Fruit fly (Drosophila melanogaster) whole organism, embryonic: ENCODE data around the gene CG3119.
A peak's percentile ranks its signal among the peaks of the same experiment; 100 is the strongest.

Experiments
- Atf3 ChIP-seq: fragments of 200-800 bp; sonication (Bioruptor generic); optimal IDR thresholded peaks from 3 replicates; lab custom pipeline; 2016; ENCODE audit warnings: missing biosample characterization, missing genetic modification characterization
- CG10267 ChIP-seq: fragments of 200-800 bp; sonication (Bioruptor generic); optimal IDR thresholded peaks from 2 replicates; lab custom pipeline; 2018; ENCODE audit warnings: missing biosample characterization, mild to moderate bottlenecking, missing genetic modification characterization, moderate library complexity
- CG10959 ChIP-seq: fragments of 200-800 bp; sonication (Bioruptor generic); IDR thresholded peaks from 2 replicates; pipeline ENCODE4 v1.3.6; 2022; ENCODE audit warnings: missing biosample characterization, missing genetic modification characterization
- CG11093 ChIP-seq: fragments of 200-800 bp; sonication (Bioruptor generic); IDR thresholded peaks from 3 replicates; pipeline ENCODE4 v1.3.6; 2022; ENCODE audit warnings: missing biosample characterization, missing genetic modification characterization
- CG11723 ChIP-seq: fragments of 200-800 bp; sonication (Bioruptor generic); optimal IDR thresholded peaks from 2 replicates; lab custom pipeline; 2017; ENCODE audit warnings: missing biosample characterization, mild to moderate bottlenecking, missing genetic modification characterization
- CG12219 ChIP-seq: fragments of 200-800 bp; sonication (Bioruptor generic); optimal IDR thresholded peaks from 3 replicates; lab custom pipeline; 2018; ENCODE audit warnings: missing biosample characterization, mild to moderate bottlenecking, missing genetic modification characterization
- CG1233 ChIP-seq: fragments of 200-800 bp; sonication (Bioruptor generic); optimal IDR thresholded peaks from 4 replicates; lab custom pipeline; 2018; ENCODE audit warnings: missing biosample characterization, mild to moderate bottlenecking, missing genetic modification characterization
- CG14050 ChIP-seq: fragments of 200-800 bp; sonication (Bioruptor generic); IDR thresholded peaks from 3 replicates; pipeline ENCODE4 v1.3.6; 2022; ENCODE audit warnings: missing biosample characterization, missing genetic modification characterization
- CG14710 ChIP-seq: fragments of 200-800 bp; sonication (Bioruptor generic); optimal IDR thresholded peaks from 3 replicates; lab custom pipeline; 2019; ENCODE audit warnings: missing biosample characterization, mild to moderate bottlenecking, missing genetic modification characterization, moderate library complexity
- CG14860 ChIP-seq: fragments of 200-800 bp; sonication (Bioruptor generic); IDR thresholded peaks from 3 replicates; pipeline ENCODE4 v1.3.6; 2022; ENCODE audit warnings: missing biosample characterization, missing genetic modification characterization; ENCODE audit not compliant: partially characterized antibody
- CG15073 ChIP-seq: fragments of 200-800 bp; sonication (Bioruptor generic); optimal IDR thresholded peaks from 2 replicates; lab custom pipeline; 2016; ENCODE audit warnings: missing biosample characterization, missing genetic modification characterization
- CG1792 ChIP-seq: fragments of 200-800 bp; sonication (Bioruptor generic); optimal IDR thresholded peaks from 2 replicates; lab custom pipeline; 2016; ENCODE audit warnings: missing biosample characterization, missing genetic modification characterization
- CG18476 ChIP-seq: fragments of 200-800 bp; sonication (Bioruptor generic); optimal IDR thresholded peaks from 2 replicates; lab custom pipeline; 2016; ENCODE audit warnings: missing biosample characterization, mild to moderate bottlenecking, missing genetic modification characterization
- CG18599 ChIP-seq: fragments of 200-800 bp; sonication (Bioruptor generic); optimal IDR thresholded peaks from 3 replicates; lab custom pipeline; 2017; ENCODE audit warnings: missing biosample characterization, missing genetic modification characterization, mild to moderate bottlenecking, moderate library complexity, missing genetic modification reagents
- CG2116 ChIP-seq: fragments of 200-800 bp; sonication (Bioruptor generic); optimal IDR thresholded peaks from 3 replicates; lab custom pipeline; 2018; ENCODE audit warnings: missing biosample characterization, mild to moderate bottlenecking, missing genetic modification characterization
- CG2875 ChIP-seq: fragments of 200-800 bp; sonication (Bioruptor generic); optimal IDR thresholded peaks from 2 replicates; lab custom pipeline; 2017; ENCODE audit warnings: missing biosample characterization, mild to moderate bottlenecking, missing genetic modification characterization, missing genetic modification reagents
- CG34376 ChIP-seq: fragments of 200-800 bp; sonication (Bioruptor generic); optimal IDR thresholded peaks from 2 replicates; lab custom pipeline; 2018; ENCODE audit warnings: missing biosample characterization, mild to moderate bottlenecking, missing genetic modification characterization
- CG4730 ChIP-seq: fragments of 200-800 bp; sonication (Bioruptor generic); IDR thresholded peaks from 2 replicates; pipeline ENCODE4 v1.3.6; 2022; ENCODE audit warnings: missing biosample characterization, missing genetic modification characterization
- CG6689 ChIP-seq: fragments of 200-800 bp; sonication (Bioruptor generic); IDR thresholded peaks from 2 replicates; pipeline ENCODE4 v1.3.6; 2022; ENCODE audit warnings: missing biosample characterization, missing genetic modification characterization
- CG6765 ChIP-seq: fragments of 200-800 bp; sonication (Bioruptor generic); optimal IDR thresholded peaks from 3 replicates; lab custom pipeline; 2017; ENCODE audit warnings: missing biosample characterization, mild to moderate bottlenecking, missing genetic modification characterization
- CG7271 ChIP-seq: fragments of 200-800 bp; sonication (Bioruptor generic); optimal IDR thresholded peaks from 2 replicates; lab custom pipeline; 2018; ENCODE audit warnings: missing biosample characterization, mild to moderate bottlenecking, missing genetic modification characterization, moderate library complexity
- CG7786 ChIP-seq: fragments of 200-800 bp; sonication (Bioruptor generic); optimal IDR thresholded peaks from 2 replicates; lab custom pipeline; 2016; ENCODE audit warnings: missing biosample characterization, missing genetic modification characterization
- D19B ChIP-seq: fragments of 200-800 bp; sonication (Bioruptor generic); optimal IDR thresholded peaks from 2 replicates; lab custom pipeline; 2017; ENCODE audit warnings: missing biosample characterization, mild to moderate bottlenecking, missing genetic modification characterization
- Drgx ChIP-seq: fragments of 200-800 bp; sonication (Bioruptor generic); IDR thresholded peaks from 2 replicates; pipeline ENCODE4 v1.3.6; 2022; ENCODE audit warnings: missing biosample characterization, missing genetic modification characterization
- Fer1 ChIP-seq: fragments of 200-800 bp; sonication (Bioruptor generic); optimal IDR thresholded peaks from 2 replicates; lab custom pipeline; 2017; ENCODE audit warnings: missing biosample characterization, mild to moderate bottlenecking, missing genetic modification characterization
- HLH54F ChIP-seq: fragments of 200-800 bp; sonication (Bioruptor generic); optimal IDR thresholded peaks from 3 replicates; lab custom pipeline; 2016; ENCODE audit warnings: missing biosample characterization, missing genetic modification characterization
- Hey ChIP-seq: fragments of 200-800 bp; sonication (Bioruptor generic); optimal IDR thresholded peaks from 3 replicates; lab custom pipeline; 2018; ENCODE audit warnings: missing biosample characterization, mild to moderate bottlenecking, missing genetic modification characterization
- Optix ChIP-seq: fragments of 200-800 bp; sonication (Bioruptor generic); IDR thresholded peaks from 3 replicates; pipeline ENCODE4 v1.3.6; 2022; ENCODE audit warnings: missing biosample characterization, missing genetic modification characterization
- PHDP ChIP-seq: fragments of 200-800 bp; sonication (Bioruptor generic); optimal IDR thresholded peaks from 3 replicates; lab custom pipeline; 2018; ENCODE audit warnings: missing biosample characterization, mild to moderate bottlenecking, missing genetic modification characterization, moderate library complexity
- Rfx ChIP-seq: fragments of 200-800 bp; sonication (Bioruptor generic); IDR thresholded peaks from 2 replicates; pipeline ENCODE4 v1.3.6; 2022; ENCODE audit warnings: missing biosample characterization, missing genetic modification characterization
- Sox102F ChIP-seq: fragments of 200-800 bp; sonication (Bioruptor generic); optimal IDR thresholded peaks from 2 replicates; lab custom pipeline; 2018; ENCODE audit warnings: missing biosample characterization, mild to moderate bottlenecking, missing genetic modification characterization, moderate library complexity
- Sry-β ChIP-seq: fragments of 200-800 bp; sonication (Bioruptor generic); optimal IDR thresholded peaks from 2 replicates; lab custom pipeline; 2018; ENCODE audit warnings: missing biosample characterization, mild to moderate bottlenecking, missing genetic modification characterization, moderate library complexity
- Xbp1 ChIP-seq: fragments of 200-800 bp; sonication (Bioruptor generic); optimal IDR thresholded peaks from 3 replicates; lab custom pipeline; 2016; ENCODE audit warnings: missing biosample characterization, mild to moderate bottlenecking, missing genetic modification characterization
- al ChIP-seq: fragments of 200-800 bp; sonication (Bioruptor generic); IDR thresholded peaks from 2 replicates; pipeline ENCODE4 v1.3.6; 2022; ENCODE audit warnings: missing biosample characterization, missing genetic modification characterization
- ase ChIP-seq: fragments of 200-800 bp; sonication (Bioruptor generic); IDR thresholded peaks from 3 replicates; pipeline ENCODE4 v1.3.6; 2022; ENCODE audit warnings: missing biosample characterization, missing genetic modification characterization
- bsh ChIP-seq, 2 experiments: fragments of 200-800 bp; sonication (Bioruptor generic); optimal IDR thresholded peaks; 2 replicates each; lab custom pipeline; 2017 to 2018; ENCODE audit warnings: mild to moderate bottlenecking in 2 of 2, missing biosample characterization in 2 of 2, missing genetic modification characterization in 2 of 2, moderate library complexity in 1 of 2
- ci ChIP-seq: fragments of 200-800 bp; sonication (Bioruptor generic); IDR thresholded peaks from 3 replicates; pipeline ENCODE4 v1.3.6; 2022; ENCODE audit warnings: missing biosample characterization, missing genetic modification characterization
- cwo ChIP-seq: fragments of 200-800 bp; sonication (Bioruptor generic); optimal IDR thresholded peaks from 3 replicates; lab custom pipeline; 2017; ENCODE audit warnings: missing biosample characterization, missing genetic modification characterization, mild to moderate bottlenecking, moderate library complexity, missing genetic modification reagents
- dan ChIP-seq: fragments of 200-800 bp; sonication (Bioruptor generic); IDR thresholded peaks from 2 replicates; pipeline ENCODE4 v1.3.6; 2022; ENCODE audit warnings: missing biosample characterization, missing genetic modification characterization
- fd102C ChIP-seq: fragments of 200-800 bp; sonication (Bioruptor generic); optimal IDR thresholded peaks from 2 replicates; lab custom pipeline; 2018; ENCODE audit warnings: missing biosample characterization, mild to moderate bottlenecking, missing genetic modification characterization, moderate library complexity
- klu ChIP-seq: fragments of 200-800 bp; sonication (Bioruptor generic); IDR thresholded peaks from 2 replicates; pipeline ENCODE4 v1.3.6; 2022; ENCODE audit warnings: missing biosample characterization, missing genetic modification characterization
- nerfin-1 ChIP-seq: fragments of 200-800 bp; sonication (Bioruptor generic); optimal IDR thresholded peaks from 3 replicates; lab custom pipeline; 2019; ENCODE audit warnings: missing biosample characterization, mild to moderate bottlenecking, missing genetic modification characterization, moderate library complexity
- oc ChIP-seq: fragments of 200-800 bp; sonication (Bioruptor generic); optimal IDR thresholded peaks from 2 replicates; lab custom pipeline; 2018; ENCODE audit warnings: missing biosample characterization, mild to moderate bottlenecking, missing genetic modification characterization, moderate library complexity
- otp ChIP-seq: fragments of 200-800 bp; sonication (Bioruptor generic); IDR thresholded peaks from 3 replicates; pipeline ENCODE4, ENCODE4 v1.3.6; 2022; ENCODE audit warnings: missing biosample characterization, missing genetic modification characterization
- schlank ChIP-seq: fragments of 200-800 bp; sonication (Bioruptor generic); optimal IDR thresholded peaks from 2 replicates; lab custom pipeline; 2018; ENCODE audit warnings: missing biosample characterization, mild to moderate bottlenecking, missing genetic modification characterization
- seq ChIP-seq: fragments of 200-800 bp; sonication (Bioruptor generic); IDR thresholded peaks from 2 replicates; pipeline ENCODE4 v1.3.6; 2022; ENCODE audit warnings: missing biosample characterization, missing genetic modification characterization
- ssp ChIP-seq: fragments of 200-800 bp; sonication (Bioruptor generic); IDR thresholded peaks from 2 replicates; pipeline ENCODE4 v1.3.6; 2022; ENCODE audit warnings: missing biosample characterization, missing genetic modification characterization
- twi ChIP-seq: fragments of 200-800 bp; optimal IDR thresholded peaks from 2 replicates; lab custom pipeline; 2019; ENCODE audit warnings: missing biosample characterization, mild to moderate bottlenecking, missing genetic modification characterization, moderate library complexity
- vvl ChIP-seq: fragments of 200-800 bp; sonication (Bioruptor generic); IDR thresholded peaks from 2 replicates; pipeline ENCODE4 v1.3.6; 2022; ENCODE audit warnings: missing biosample characterization, missing genetic modification characterization
- zf30C ChIP-seq: fragments of 200-800 bp; sonication (Bioruptor generic); optimal IDR thresholded peaks from 3 replicates; lab custom pipeline; 2018; ENCODE audit warnings: missing biosample characterization, mild to moderate bottlenecking, missing genetic modification characterization

The CG3119 gene

DNA sequence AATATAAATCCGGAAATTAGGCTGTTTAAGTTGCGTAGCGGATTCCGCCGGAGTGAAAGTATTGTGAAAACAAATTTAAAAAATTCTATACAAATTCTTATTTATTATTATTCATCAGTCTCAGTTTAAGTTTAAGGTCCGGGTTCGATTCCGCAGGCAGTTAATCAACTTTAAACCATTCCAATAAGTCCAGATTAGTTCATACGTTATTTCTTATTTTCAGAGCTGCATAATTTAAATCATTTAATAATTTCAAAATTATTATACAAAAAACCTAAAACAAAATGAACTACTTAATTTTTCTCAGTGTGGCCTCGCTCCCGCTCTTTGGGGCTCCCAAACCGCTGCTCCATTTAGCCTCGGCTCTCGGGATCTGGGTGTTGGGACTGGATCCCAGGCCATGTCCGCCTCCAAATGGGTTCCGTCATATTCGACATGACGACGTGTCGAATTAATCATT is 7.3 kb downstream of the CG3119 start (continued):
- TF ChIP-seq nerfin-1 (tag; lab: Kevin White, UChicago), result peak; percentile 87
- peak; percentile 62 for TF ChIP-seq CG2116 (GFP tag; lab: Kevin White, UChicago)
- TF ChIP-seq cwo (GFP tag; lab: Kevin White, UChicago), result peak; percentile 77
- peak; percentile 80 for TF ChIP-seq zf30C (GFP tag; lab: Kevin White, UChicago)
- TF ChIP-seq PHDP, result peak; percentile 85
- TF ChIP-seq HLH54F (GFP tag; lab: Kevin White, UChicago), result peak; percentile 50
- peak; percentile 86 for TF ChIP-seq CG18476 (GFP tag; lab: Kevin White, UChicago)
- peak; percentile 78 for TF ChIP-seq seq (GFP tag; lab: Robert Waterston, UW)
- TF ChIP-seq CG11093, result peak; percentile 74; the same call in 2 of the 3 replicates
- TF ChIP-seq Hey (tag; lab: Kevin White, UChicago), result no peak
- TF ChIP-seq CG10959 (GFP tag; lab: Robert Waterston, UW), result peak; percentile 55; the same call in 1 of the 2 replicates
- no peak for TF ChIP-seq CG15073 (GFP tag; lab: Kevin White, UChicago)
- TF ChIP-seq Drgx (GFP tag; lab: Robert Waterston, UW), result peak; percentile 79
- TF ChIP-seq ci (GFP tag; lab: Robert Waterston, UW), result peak; percentile 76
- TF ChIP-seq CG14050 (GFP tag; lab: Robert Waterston, UW), result peak; percentile 57; the same call in 2 of the 3 replicates
- TF ChIP-seq Rfx (GFP tag; lab: Robert Waterston, UW), result peak; percentile 66
- TF ChIP-seq Optix (GFP tag; lab: Robert Waterston, UW), result peak; percentile 54; the same call in 2 of the 3 replicates
- TF ChIP-seq Sry-β (GFP tag; lab: Kevin White, UChicago), result peak; percentile 46
- TF ChIP-seq klu (GFP tag; lab: Robert Waterston, UW), result peak; percentile 75; the same call in 1 of the 2 replicates
- TF ChIP-seq Sox102F, result peak; percentile 88
- TF ChIP-seq CG12219 (GFP tag; lab: Kevin White, UChicago), result peak; percentile 72
- TF ChIP-seq schlank (tag; lab: Kevin White, UChicago), result peak; percentile 49
- peak; percentile 73 for TF ChIP-seq al (GFP tag; lab: Robert Waterston, UW)
- TF ChIP-seq Xbp1 (GFP tag; lab: Kevin White, UChicago), result peak; percentile 87
- peak; percentile 57; the same call in 1 of the 2 replicates for TF ChIP-seq CG4730 (GFP tag; lab: Robert Waterston, UW)
- peak; percentile 88 for TF ChIP-seq CG10267
- TF ChIP-seq CG7786 (GFP tag; lab: Kevin White, UChicago), result peak; percentile 31
- TF ChIP-seq CG14860 (GFP tag; lab: Robert Waterston, UW), result no peak
- peak; percentile 89 for TF ChIP-seq CG18599 (GFP tag; lab: Kevin White, UChicago)
- no peak for TF ChIP-seq Atf3 (GFP tag; lab: Kevin White, UChicago)
- TF ChIP-seq D19B (GFP tag; lab: Kevin White, UChicago), result peak; percentile 71
- peak; percentile 94 for TF ChIP-seq CG14710
- TF ChIP-seq twi, result peak; percentile 86
- TF ChIP-seq CG34376, result peak; percentile 29
- no peak for TF ChIP-seq CG7271
- peak; percentile 87 for TF ChIP-seq CG6765
- TF ChIP-seq CG1792 (GFP tag; lab: Kevin White, UChicago), result no peak
- TF ChIP-seq CG1233 (GFP tag; lab: Kevin White, UChicago), result peak; percentile 88
- TF ChIP-seq bsh (GFP tag; optimal IDR thresholded peaks at IDR 0.05; lab: Kevin White, UChicago), result peak; percentile 85 to 93
- no peak for TF ChIP-seq fd102C (GFP tag; lab: Kevin White, UChicago)
- TF ChIP-seq CG6689 (GFP tag; lab: Robert Waterston, UW), result peak; percentile 89
- TF ChIP-seq CG2875 (GFP tag; lab: Kevin White, UChicago), result peak; percentile 83
- no peak for TF ChIP-seq dan
- peak; percentile 90 for TF ChIP-seq CG11723 (GFP tag; lab: Kevin White, UChicago)
- TF ChIP-seq oc, result peak; percentile 60
- peak; percentile 74; the same call in 1 of the 3 replicates for TF ChIP-seq otp (GFP tag; lab: Robert Waterston, UW)
- TF ChIP-seq ssp, result peak; percentile 65
- peak; percentile 64; the same call in 1 of the 3 replicates for TF ChIP-seq ase (GFP tag; lab: Robert Waterston, UW)
- peak; percentile 37; the same call in 1 of the 2 replicates for TF ChIP-seq vvl (GFP tag; lab: Robert Waterston, UW)
- TF ChIP-seq Fer1 (GFP tag; lab: Kevin White, UChicago), result peak; percentile 89
